Worm (Caenorhabditis elegans): ENCODE measurements around the gene Y57G11B.8.

ce11 chrIV:14613375-14613774 is 34.9 kb upstream of the Y57G11B.8 start:
- TF ChIP-seq med-1 (GFP tag; optimal IDR thresholded peaks at IDR 0.05; ENCODE audit: insufficient read depth) (no peak), ref-1 (GFP tag; conservative IDR thresholded peaks at IDR 0.05) (no peak), ztf-23 (GFP tag; IDR thresholded peaks at IDR 0.05) (no peak), flt-1 (GFP tag; IDR thresholded peaks at IDR 0.05) (no peak), tab-1 (GFP tag; IDR thresholded peaks at IDR 0.05) (no peak)
